Worm (Caenorhabditis elegans): ENCODE results near the gene aex-4.

DNA sequence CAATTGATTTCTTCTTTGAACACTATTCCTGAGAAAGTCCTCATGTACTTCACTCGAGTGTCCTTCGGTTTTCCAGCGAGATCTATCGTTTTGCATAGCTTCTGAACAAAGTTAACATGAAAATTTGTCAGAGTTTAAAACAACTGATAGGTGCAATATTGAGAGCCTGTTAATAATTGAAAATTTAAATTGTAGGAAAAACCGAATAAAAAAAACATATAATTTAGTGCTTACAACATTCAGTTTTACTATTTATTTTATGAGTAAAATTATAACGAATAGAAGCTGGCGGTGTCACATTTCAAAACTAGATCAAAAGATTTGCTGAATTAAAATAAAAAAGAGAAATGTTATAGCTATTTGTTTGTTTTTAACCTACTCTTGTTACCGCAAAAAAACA lies 35.9 kb upstream of the aex-4 start, which contains the start of gene C02F12.8:
- TF ChIP-seq nhr-11 (tag; optimal IDR thresholded peaks at IDR 0.05) (no peak), snpc-4 (tag; optimal IDR thresholded peaks at IDR 0.05) (no peak), ztf-4 (tag; optimal IDR thresholded peaks at IDR 0.05) (no peak), alr-1 (tag; optimal IDR thresholded peaks at IDR 0.05) (no peak), ZK546.5 (tag; optimal IDR thresholded peaks at IDR 0.05) (no peak), ceh-16 (tag; optimal IDR thresholded peaks at IDR 0.05) (no peak), fos-1 (tag; optimal IDR thresholded peaks at IDR 0.05) (no peak), R02D3.7 (tag; optimal IDR thresholded peaks at IDR 0.05) (no peak), sma-9 (GFP tag; optimal IDR thresholded peaks at IDR 0.05) (no peak), sma-9 (tag; optimal IDR thresholded peaks at IDR 0.05) (no peak), blmp-1 (tag; optimal IDR thresholded peaks at IDR 0.05; ENCODE audit: insufficient read depth) (no peak), nhr-6 (tag; optimal IDR thresholded peaks at IDR 0.05) (no peak), mdl-1 (tag; optimal IDR thresholded peaks at IDR 0.05) (no peak), unc-62 (GFP tag; optimal IDR thresholded peaks at IDR 0.05) (no peak)

Measured in whole organism, L2 larva.